Fruit fly (Drosophila melanogaster) whole organism, embryonic: ENCODE measurements around the gene SecS.

Experiments used
- Aef1 ChIP-seq: fragments of 200-800 bp; sonication (Bioruptor generic); IDR thresholded peaks from 3 replicates; pipeline ENCODE4 v1.3.6; 2022; ENCODE audit warnings: missing biosample characterization, missing genetic modification characterization
- H15 ChIP-seq: fragments of 200-800 bp; sonication (Bioruptor generic); IDR thresholded peaks from 3 replicates; pipeline ENCODE4 v1.3.6; 2022; ENCODE audit warnings: missing biosample characterization, missing genetic modification characterization
- HLHmδ ChIP-seq: fragments of 200-800 bp; sonication (Bioruptor generic); optimal IDR thresholded peaks from 2 replicates; lab custom pipeline; 2018; ENCODE audit warnings: missing biosample characterization, mild to moderate bottlenecking, missing genetic modification characterization, moderate library complexity
- Hr78 ChIP-seq, 2 experiments: fragments of 200-800 bp in 1 of 2; fragments of >200 bp in 1 of 2; sonication (Bioruptor generic) in 1 of 2; optimal IDR thresholded peaks; 2 replicates each; lab custom pipeline; 2017 to 2019; ENCODE audit warnings: missing biosample characterization in 2 of 2, missing genetic modification characterization in 2 of 2, mild to moderate bottlenecking in 1 of 2, moderate library complexity in 1 of 2
- hb ChIP-seq: fragments of 200-800 bp; sonication (Bioruptor generic); IDR thresholded peaks from 3 replicates; pipeline ENCODE4 v1.3.6; 2022; ENCODE audit warnings: missing biosample characterization, missing genetic modification characterization; ENCODE audit not compliant: partially characterized antibody
- mld ChIP-seq: fragments of 200-800 bp; sonication (Bioruptor generic); IDR thresholded peaks from 3 replicates; pipeline ENCODE4 v1.3.6; 2022; ENCODE audit warnings: missing biosample characterization, missing genetic modification characterization; ENCODE audit not compliant: partially characterized antibody
- sd ChIP-seq: fragments of 200-800 bp; sonication (Bioruptor generic); optimal IDR thresholded peaks from 3 replicates; lab custom pipeline; 2018; ENCODE audit warnings: missing biosample characterization, mild to moderate bottlenecking, missing genetic modification characterization, moderate library complexity

DNA sequence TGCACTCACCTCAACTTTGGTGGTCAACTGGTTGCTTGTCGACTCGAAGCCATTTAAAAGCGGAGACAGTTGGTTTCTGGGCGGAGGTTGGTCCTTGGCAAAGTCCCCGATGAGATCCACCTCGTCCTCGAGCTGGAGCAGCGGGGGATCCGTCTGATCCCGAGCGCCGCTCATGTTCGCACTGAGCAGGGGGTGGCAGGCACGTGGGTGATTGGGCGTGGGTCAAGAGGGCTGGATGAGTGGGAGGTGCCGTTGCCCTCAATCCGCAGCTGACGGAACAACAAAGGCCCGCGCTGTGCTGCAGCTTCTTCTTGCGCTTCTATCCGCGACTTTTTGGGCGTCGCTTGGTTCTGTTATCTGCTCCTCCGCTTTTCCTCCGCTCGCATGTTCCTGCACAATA is 38.3 kb upstream of the SecS start:
- no peak for TF ChIP-seq H15
- no peak for TF ChIP-seq HLHmδ
- no peak for TF ChIP-seq sd
- TF ChIP-seq Hr78 (GFP tag; optimal IDR thresholded peaks at IDR 0.05; lab: Kevin White, UChicago) = no peak
- TF ChIP-seq hb (GFP tag; lab: Robert Waterston, UW) = no peak
- no peak for TF ChIP-seq mld
- TF ChIP-seq Aef1 (GFP tag; lab: Robert Waterston, UW) = no peak
